Worm (Caenorhabditis elegans): ENCODE data around the gene srh-99.

The srh-99 gene

ce11 chrII:3709255-3709654 lies 7.1 kb downstream of the srh-99 start, which contains the start of gene srx-110:
TSS of gene srx-110 (plus strand) at chrII:3709555.
- TF ChIP-seq nfya-1 (tag; optimal IDR thresholded peaks at IDR 0.05; ENCODE audit: insufficient read depth) = no peak
- TF ChIP-seq ama-1 (optimal IDR thresholded peaks at IDR 0.05) = no peak
- no peak for TF ChIP-seq daf-12 (tag; optimal IDR thresholded peaks at IDR 0.05)
- TF ChIP-seq aly-2 (tag; optimal IDR thresholded peaks at IDR 0.05) = no peak
- no peak for TF ChIP-seq nhr-67 (tag; optimal IDR thresholded peaks at IDR 0.05)
- no peak for TF ChIP-seq tbx-2 (tag; optimal IDR thresholded peaks at IDR 0.05)

ce11 chrII:3705320-3705719 lies 11.0 kb downstream of the srh-99 start, which contains the start of gene srx-108:
TSS of gene srx-108 (plus strand) at chrII:3705620.
- TF ChIP-seq lin-39 (tag; optimal IDR thresholded peaks at IDR 0.05) (no peak), nhr-12 (tag; optimal IDR thresholded peaks at IDR 0.05) (no peak), fkh-2 (tag; optimal IDR thresholded peaks at IDR 0.05) (no peak), lsy-12 (tag; optimal IDR thresholded peaks at IDR 0.05) (no peak), mml-1 (tag; optimal IDR thresholded peaks at IDR 0.05) (no peak)

ce11 chrII:3701305-3701704 lies 15.1 kb downstream of the srh-99 start, which contains the start of gene srx-105:
TSS of gene srx-105 (minus strand) at chrII:3701405.
- TF ChIP-seq daf-12 (tag; optimal IDR thresholded peaks at IDR 0.05) (no peak), nhr-23 (tag; optimal IDR thresholded peaks at IDR 0.05) (no peak), nhr-12 (tag; optimal IDR thresholded peaks at IDR 0.05) (no peak), egl-5 (tag; optimal IDR thresholded peaks at IDR 0.05) (no peak), mdl-1 (tag; optimal IDR thresholded peaks at IDR 0.05) (no peak)

ce11 chrII:3699591-3699990 lies 16.8 kb downstream of the srh-99 start, which contains the start of gene srx-104:
TSS of gene srx-104 (minus strand) at chrII:3699691.
- no peak for TF ChIP-seq mml-1 (tag; optimal IDR thresholded peaks at IDR 0.05)
- TF ChIP-seq nhr-67 (tag; optimal IDR thresholded peaks at IDR 0.05) = no peak
- no peak for TF ChIP-seq eor-1 (tag; optimal IDR thresholded peaks at IDR 0.05)

- TF ChIP-seq nfya-1 (tag; optimal IDR thresholded peaks at IDR 0.05; ENCODE audit: insufficient read depth) = no peak
- no peak for TF ChIP-seq ztf-4 (tag; optimal IDR thresholded peaks at IDR 0.05)
- no peak for TF ChIP-seq unc-39 (tag; optimal IDR thresholded peaks at IDR 0.05)
- TF ChIP-seq R02D3.7 (tag; optimal IDR thresholded peaks at IDR 0.05) = no peak
- TF ChIP-seq snpc-4 (tag; optimal IDR thresholded peaks at IDR 0.05) = no peak
- no peak for TF ChIP-seq mml-1 (tag; optimal IDR thresholded peaks at IDR 0.05)
- no peak for TF ChIP-seq skn-1 (tag; optimal IDR thresholded peaks at IDR 0.05)
- TF ChIP-seq ceh-16 (tag; optimal IDR thresholded peaks at IDR 0.05) = no peak
- TF ChIP-seq lsy-12 (tag; optimal IDR thresholded peaks at IDR 0.05) = no peak
- no peak for TF ChIP-seq aly-2 (tag; optimal IDR thresholded peaks at IDR 0.05)
- TF ChIP-seq pha-4 (tag; optimal IDR thresholded peaks at IDR 0.05) = no peak
- TF ChIP-seq mdl-1 (tag; optimal IDR thresholded peaks at IDR 0.05) = no peak
- no peak for TF ChIP-seq fkh-2 (tag; optimal IDR thresholded peaks at IDR 0.05)
- no peak for TF ChIP-seq nhr-11 (tag; optimal IDR thresholded peaks at IDR 0.05)
- no peak for TF ChIP-seq ceh-28 (tag; optimal IDR thresholded peaks at IDR 0.05)
- TF ChIP-seq fos-1 (tag; optimal IDR thresholded peaks at IDR 0.05) = no peak
Measured at ce11 chrII:3694664-3695063, 21.7 kb downstream of the srh-99 start, which contains the start of gene srx-102. TSS of gene srx-102 (minus strand) at chrII:3694764.

ce11 chrII:3690646-3691045 lies 25.7 kb downstream of the srh-99 start, which contains the start of gene srx-101:
TSS of gene srx-101 (minus strand) at chrII:3690746.
- no peak for TF ChIP-seq nhr-76 (tag; optimal IDR thresholded peaks at IDR 0.05)
- no peak for TF ChIP-seq ztf-11 (tag; optimal IDR thresholded peaks at IDR 0.05)
- TF ChIP-seq pqm-1 (tag; optimal IDR thresholded peaks at IDR 0.05) = no peak
- TF ChIP-seq ceh-16 (tag; optimal IDR thresholded peaks at IDR 0.05) = no peak
- no peak for TF ChIP-seq hmg-11 (tag; optimal IDR thresholded peaks at IDR 0.05)
- no peak for TF ChIP-seq elt-2 (tag; optimal IDR thresholded peaks at IDR 0.05)
- no peak for TF ChIP-seq elt-3 (tag; optimal IDR thresholded peaks at IDR 0.05)
- no peak for TF ChIP-seq lin-15B (tag; optimal IDR thresholded peaks at IDR 0.05)
- no peak for TF ChIP-seq nhr-25 (tag; optimal IDR thresholded peaks at IDR 0.05)
- no peak for TF ChIP-seq egl-5 (tag; optimal IDR thresholded peaks at IDR 0.05)
- no peak for TF ChIP-seq nhr-237 (tag; optimal IDR thresholded peaks at IDR 0.05)
- TF ChIP-seq aly-2 (tag; optimal IDR thresholded peaks at IDR 0.05) = no peak
- no peak for TF ChIP-seq unc-39 (tag; optimal IDR thresholded peaks at IDR 0.05)
- TF ChIP-seq ceh-28 (tag; optimal IDR thresholded peaks at IDR 0.05) = no peak
